Worm (Caenorhabditis elegans) whole organism, mixed stage, embryonic: ENCODE data around the gene gpx-7.

Experiments used
- M03D4.4 ChIP-seq: sonication (generic microtip); optimal IDR thresholded peaks from 2 replicates; lab custom pipeline; 2017; ENCODE audit warnings: mild to moderate bottlenecking, missing genetic modification characterization, missing compliant biosample characterization
- bed-3 ChIP-seq: fragments of 200-800 bp; sonication (Bioruptor generic); optimal IDR thresholded peaks from 3 replicates; lab custom pipeline; 2018; ENCODE audit warnings: mild to moderate bottlenecking, missing genetic modification characterization, moderate library complexity, missing compliant biosample characterization
- blmp-1 ChIP-seq: fragments of 150-350 bp; optimal IDR thresholded peaks from 2 replicates; lab custom pipeline; 2014; ENCODE audit warnings: missing biosample characterization, missing genetic modification characterization
- ceh-39 ChIP-seq: fragments of 150-350 bp; optimal IDR thresholded peaks from 2 replicates; lab custom pipeline; 2014; ENCODE audit warnings: missing biosample characterization, missing genetic modification characterization
- ceh-43 ChIP-seq: fragments of 200-800 bp; sonication (Bioruptor generic); optimal IDR thresholded peaks from 2 replicates; lab custom pipeline; 2018; ENCODE audit warnings: mild to moderate bottlenecking, missing genetic modification characterization, moderate library complexity, missing compliant biosample characterization
- ceh-83 ChIP-seq: fragments of 200-800 bp; sonication (Bioruptor generic); optimal IDR thresholded peaks from 2 replicates; lab custom pipeline; 2018; ENCODE audit warnings: mild to moderate bottlenecking, missing genetic modification characterization, missing compliant biosample characterization
- ces-1 ChIP-seq: fragments of 150-350 bp; optimal IDR thresholded peaks from 2 replicates; lab custom pipeline; 2014; ENCODE audit warnings: missing biosample characterization, missing genetic modification reagents, missing genetic modification characterization
- cnd-1 ChIP-seq: fragments of 200-800 bp; sonication (Bioruptor generic); optimal IDR thresholded peaks from 2 replicates; lab custom pipeline; 2018; ENCODE audit warnings: mild to moderate bottlenecking, missing genetic modification characterization, missing compliant biosample characterization
- drap-1 ChIP-seq: fragments of 200-800 bp; sonication (Bioruptor generic); optimal IDR thresholded peaks from 3 replicates; lab custom pipeline; 2018; ENCODE audit warnings: mild to moderate bottlenecking, missing genetic modification characterization, missing compliant biosample characterization
- elt-1 ChIP-seq: sonication (generic microtip); optimal IDR thresholded peaks from 2 replicates; lab custom pipeline; 2017; ENCODE audit warnings: missing genetic modification characterization, mild to moderate bottlenecking, missing compliant biosample characterization, antibody characterized with exemption, moderate library complexity, borderline replicate concordance; ENCODE audit not compliant: insufficient read depth
- elt-3 ChIP-seq: fragments of 150-350 bp; optimal IDR thresholded peaks from 2 replicates; lab custom pipeline; 2014; ENCODE audit warnings: missing biosample characterization, missing genetic modification characterization
- flh-1 ChIP-seq: fragments of 200-800 bp; sonication (Bioruptor generic); optimal IDR thresholded peaks from 2 replicates; lab custom pipeline; 2018; ENCODE audit warnings: mild to moderate bottlenecking, missing genetic modification characterization, moderate library complexity, missing compliant biosample characterization
- ham-2 ChIP-seq: fragments of 200-800 bp; sonication (Bioruptor generic); optimal IDR thresholded peaks from 2 replicates; lab custom pipeline; 2018; ENCODE audit warnings: mild to moderate bottlenecking, missing genetic modification characterization, missing compliant biosample characterization
- hlh-1 ChIP-seq: fragments of 150-350 bp; optimal IDR thresholded peaks from 2 replicates; lab custom pipeline; 2014; ENCODE audit warnings: missing biosample characterization, missing genetic modification reagents, missing genetic modification characterization
- lin-13 ChIP-seq: fragments of 150-350 bp; optimal IDR thresholded peaks from 2 replicates; lab custom pipeline; 2014; ENCODE audit warnings: missing biosample characterization, missing genetic modification characterization
- lin-32 ChIP-seq: fragments of 200-800 bp; sonication (Bioruptor generic); optimal IDR thresholded peaks from 2 replicates; lab custom pipeline; 2018; ENCODE audit warnings: mild to moderate bottlenecking, missing genetic modification characterization, missing compliant biosample characterization
- lsy-2 ChIP-seq: fragments of 150-350 bp; optimal IDR thresholded peaks from 2 replicates; lab custom pipeline; 2014; ENCODE audit warnings: missing biosample characterization, missing genetic modification characterization
- mab-5 ChIP-seq: fragments of 150-350 bp; optimal IDR thresholded peaks from 2 replicates; lab custom pipeline; 2014; ENCODE audit warnings: missing biosample characterization, missing genetic modification characterization
- mep-1 ChIP-seq: fragments of 150-350 bp; optimal IDR thresholded peaks from 2 replicates; lab custom pipeline; 2017; ENCODE audit warnings: missing biosample characterization, missing genetic modification reagents, missing genetic modification characterization, inconsistent platforms
- mls-2 ChIP-seq: sonication (generic microtip); optimal IDR thresholded peaks from 2 replicates; lab custom pipeline; 2016; ENCODE audit warnings: mild to moderate bottlenecking, missing genetic modification characterization, moderate library complexity, missing compliant biosample characterization
- nhr-2 ChIP-seq: fragments of 150-350 bp; optimal IDR thresholded peaks from 2 replicates; lab custom pipeline; 2014; ENCODE audit warnings: missing biosample characterization, missing genetic modification characterization
- nhr-237 ChIP-seq: fragments of 150-350 bp; optimal IDR thresholded peaks from 2 replicates; lab custom pipeline; 2014; ENCODE audit warnings: missing biosample characterization, missing genetic modification characterization
- nhr-28 ChIP-seq: fragments of 150-350 bp; optimal IDR thresholded peaks from 2 replicates; lab custom pipeline; 2014; ENCODE audit warnings: missing biosample characterization, missing genetic modification characterization
- nhr-76 ChIP-seq: sonication (generic microtip); optimal IDR thresholded peaks from 2 replicates; lab custom pipeline; 2017; ENCODE audit warnings: missing biosample characterization, missing genetic modification characterization
- pha-4 ChIP-seq: fragments of 150-350 bp; optimal IDR thresholded peaks from 2 replicates; lab custom pipeline; 2018; ENCODE audit warnings: missing biosample characterization, missing genetic modification reagents, missing genetic modification characterization
- sem-2 ChIP-seq: fragments of 200-800 bp; sonication (Bioruptor generic); optimal IDR thresholded peaks from 2 replicates; lab custom pipeline; 2018; ENCODE audit warnings: mild to moderate bottlenecking, missing genetic modification characterization, missing compliant biosample characterization
- snpc-4 ChIP-seq: fragments of 150-350 bp; optimal IDR thresholded peaks from 2 replicates; lab custom pipeline; 2014; ENCODE audit warnings: missing biosample characterization, missing genetic modification characterization
- sptf-1 ChIP-seq: sonication (generic microtip); optimal IDR thresholded peaks from 2 replicates; lab custom pipeline; 2017; ENCODE audit warnings: mild to moderate bottlenecking, missing genetic modification characterization, moderate library complexity, missing compliant biosample characterization
- tbx-8 ChIP-seq: fragments of 200-800 bp; sonication (Bioruptor generic); optimal IDR thresholded peaks from 2 replicates; lab custom pipeline; 2018; ENCODE audit warnings: mild to moderate bottlenecking, missing genetic modification characterization, moderate library complexity, missing compliant biosample characterization
- unc-120 ChIP-seq: sonication (generic microtip); optimal IDR thresholded peaks from 2 replicates; lab custom pipeline; 2017; ENCODE audit warnings: missing genetic modification characterization, missing compliant biosample characterization; ENCODE audit not compliant: poor library complexity, severe bottlenecking
- unc-39 ChIP-seq: fragments of 150-350 bp; optimal IDR thresholded peaks from 2 replicates; lab custom pipeline; 2014; ENCODE audit warnings: missing biosample characterization, missing genetic modification characterization
- unc-62 ChIP-seq: fragments of 150-350 bp; optimal IDR thresholded peaks from 2 replicates; lab custom pipeline; 2014; ENCODE audit warnings: missing biosample characterization, missing genetic modification reagents, missing genetic modification characterization
- zip-8 ChIP-seq: fragments of 150-350 bp; optimal IDR thresholded peaks from 2 replicates; lab custom pipeline; 2014; ENCODE audit warnings: missing biosample characterization, missing genetic modification characterization
- ztf-11 ChIP-seq: fragments of 150-350 bp; optimal IDR thresholded peaks from 2 replicates; lab custom pipeline; 2014; ENCODE audit warnings: missing biosample characterization, missing genetic modification characterization

Gene gpx-7

ce11 chrX:7817555-7817954, 18.0 kb upstream of the gpx-7 start:
- TF ChIP-seq ztf-11, result no peak
- TF ChIP-seq unc-62 (GFP tag; lab: Kevin White, UChicago), result no peak
- no peak for TF ChIP-seq sptf-1
- TF ChIP-seq sem-2 (GFP tag; lab: Kevin White, UChicago), result no peak
- no peak for TF ChIP-seq ceh-39 (tag; lab: Kevin White, UChicago)
- TF ChIP-seq pha-4 (tag; lab: Kevin White, UChicago), result no peak
- TF ChIP-seq nhr-2 (tag; lab: Kevin White, UChicago), result no peak
- no peak for TF ChIP-seq cnd-1 (tag; lab: Kevin White, UChicago)
- TF ChIP-seq zip-8, result no peak
- TF ChIP-seq lin-13 (tag; lab: Kevin White, UChicago), result no peak
- TF ChIP-seq hlh-1, result no peak
- TF ChIP-seq ceh-43, result no peak
- TF ChIP-seq mls-2 (tag; lab: Kevin White, UChicago), result no peak
- no peak for TF ChIP-seq lsy-2 (tag; lab: Kevin White, UChicago)
- no peak for TF ChIP-seq blmp-1 (tag; lab: Kevin White, UChicago)
- TF ChIP-seq flh-1 (GFP tag; lab: Kevin White, UChicago), result no peak
- no peak for TF ChIP-seq unc-39
- no peak for TF ChIP-seq elt-1
- no peak for TF ChIP-seq M03D4.4 (tag; lab: Kevin White, UChicago)
- no peak for TF ChIP-seq bed-3 (GFP tag; lab: Kevin White, UChicago)

- TF ChIP-seq flh-1 (GFP tag; lab: Kevin White, UChicago), result no peak
- TF ChIP-seq ceh-83, result no peak
- no peak for TF ChIP-seq unc-120
- TF ChIP-seq hlh-1, result no peak
- no peak for TF ChIP-seq ceh-43
- no peak for TF ChIP-seq snpc-4 (tag; lab: Kevin White, UChicago)
Measured at ce11 chrX:7816434-7816974, 16.9 kb upstream of the gpx-7 start, which contains the start of the genes sek-1 and R03G5.6. Gene sek-1, plus strand, starts transcription at chrX:7816734. Gene R03G5.6, minus strand, starts transcription at chrX:7816924.

ce11 chrX:7815230-7815629, 15.7 kb upstream of the gpx-7 start:
- TF ChIP-seq ces-1, result no peak
- TF ChIP-seq pha-4 (tag; lab: Kevin White, UChicago), result no peak
- TF ChIP-seq nhr-76, result no peak
- TF ChIP-seq ham-2, result no peak
- TF ChIP-seq zip-8, result no peak
- no peak for TF ChIP-seq unc-39
- no peak for TF ChIP-seq flh-1 (GFP tag; lab: Kevin White, UChicago)
- no peak for TF ChIP-seq snpc-4 (tag; lab: Kevin White, UChicago)
- TF ChIP-seq hlh-1, result no peak
- no peak for TF ChIP-seq sptf-1
- no peak for TF ChIP-seq mls-2 (tag; lab: Kevin White, UChicago)
- TF ChIP-seq nhr-237 (tag; lab: Kevin White, UChicago), result no peak
- TF ChIP-seq unc-120, result no peak
- TF ChIP-seq sem-2 (GFP tag; lab: Kevin White, UChicago), result no peak
- no peak for TF ChIP-seq ztf-11

ce11 chrX:7814747-7815146, 15.2 kb upstream of the gpx-7 start:
- TF ChIP-seq sptf-1 (peak; percentile 10), snpc-4 (tag; lab: Kevin White, UChicago) (no peak), blmp-1 (tag; lab: Kevin White, UChicago) (peak; percentile 7)
- TF ChIP-seq, all 35 proteins: peak for 2

- no peak for TF ChIP-seq sptf-1
- TF ChIP-seq unc-120, result no peak
- no peak for TF ChIP-seq nhr-28
- TF ChIP-seq M03D4.4 (tag; lab: Kevin White, UChicago), result no peak
- TF ChIP-seq cnd-1 (tag; lab: Kevin White, UChicago), result no peak
- TF ChIP-seq zip-8, result no peak
- TF ChIP-seq nhr-76, result no peak
- TF ChIP-seq, all 35 proteins: peak for 0
Measured at ce11 chrX:7810991-7811390, 11.4 kb upstream of the gpx-7 start.

- no peak for TF ChIP-seq zip-8
- no peak for TF ChIP-seq sem-2 (GFP tag; lab: Kevin White, UChicago)
- TF ChIP-seq elt-1, result no peak
- peak; percentile 29 for TF ChIP-seq sptf-1
- peak; percentile 60 for TF ChIP-seq lin-32 (GFP tag; lab: Kevin White, UChicago)
- TF ChIP-seq ceh-83, result no peak
- peak; percentile 89 for TF ChIP-seq pha-4 (tag; lab: Kevin White, UChicago)
- TF ChIP-seq cnd-1 (tag; lab: Kevin White, UChicago), result peak; percentile 81
- TF ChIP-seq ceh-43, result peak; percentile 56
- no peak for TF ChIP-seq mab-5 (tag; lab: Kevin White, UChicago)
- TF ChIP-seq hlh-1, result peak; percentile 64
- peak; percentile 42 for TF ChIP-seq drap-1 (GFP tag; lab: Kevin White, UChicago)
- peak; percentile 68 for TF ChIP-seq mep-1 (tag; lab: Kevin White, UChicago)
- TF ChIP-seq snpc-4 (tag; lab: Kevin White, UChicago), result no peak
- peak; percentile 38 for TF ChIP-seq ceh-39 (tag; lab: Kevin White, UChicago)
- TF ChIP-seq lsy-2 (tag; lab: Kevin White, UChicago), result peak; percentile 47
- peak; percentile 66 for TF ChIP-seq ces-1
- TF ChIP-seq mls-2 (tag; lab: Kevin White, UChicago), result peak; percentile 24
- peak; percentile 58 for TF ChIP-seq M03D4.4 (tag; lab: Kevin White, UChicago)
- TF ChIP-seq unc-120, result peak; percentile 46
- TF ChIP-seq tbx-8 (GFP tag; lab: Kevin White, UChicago), result no peak
- TF ChIP-seq lin-13 (tag; lab: Kevin White, UChicago), result peak; percentile 69
- no peak for TF ChIP-seq elt-3 (tag; lab: Kevin White, UChicago)
Measured at ce11 chrX:7809352-7810196, 10.0 kb upstream of the gpx-7 start.
